Worm (Caenorhabditis elegans) whole organism, L4 larva: ENCODE results near the gene set-6.

Source experiments
- Y48G9A.11 ChIP-seq: fragments of 200-800 bp; sonication (Bioruptor generic); IDR thresholded peaks from 2 replicates; pipeline ENCODE4 v1.3.6; 2022; ENCODE audit warnings: missing genetic modification reagents, missing genetic modification characterization, missing compliant biosample characterization
- ZK546.5 ChIP-seq, 2 experiments: sonication (generic microtip); optimal IDR thresholded peaks; 2 replicates each; lab custom pipeline; 2017; ENCODE audit warnings: missing biosample characterization in 2 of 2, missing genetic modification characterization in 2 of 2
- daf-8 ChIP-seq: fragments of 200-800 bp; sonication (Bioruptor generic); IDR thresholded peaks from 2 replicates; pipeline ENCODE4 v1.3.6; 2022; ENCODE audit warnings: missing genetic modification characterization, missing compliant biosample characterization
- lin-13 ChIP-seq: fragments of 150-350 bp; optimal IDR thresholded peaks from 2 replicates; lab custom pipeline; 2014; ENCODE audit warnings: missing biosample characterization, missing genetic modification reagents, missing genetic modification characterization
- pqm-1 ChIP-seq: sonication (generic microtip); optimal IDR thresholded peaks from 2 replicates; lab custom pipeline; 2017; ENCODE audit warnings: missing biosample characterization, missing genetic modification characterization
- skn-1 ChIP-seq: fragments of 150-350 bp; optimal IDR thresholded peaks from 2 replicates; lab custom pipeline; 2014; ENCODE audit warnings: missing biosample characterization, missing genetic modification characterization

- TF ChIP-seq pqm-1 (tag; lab: Kevin White, UChicago) = peak; percentile 67
- no peak for TF ChIP-seq daf-8
- TF ChIP-seq Y48G9A.11 = no peak
- no peak for TF ChIP-seq skn-1 (tag; lab: Kevin White, UChicago)
- no peak for TF ChIP-seq lin-13
- TF ChIP-seq ZK546.5 (tag; optimal IDR thresholded peaks at IDR 0.05; lab: Kevin White, UChicago) = no peak
These were observed 27.1 kb upstream of the set-6 start for ce11 chrX:12001600-12001999.
